4 fruit fly cellular contexts compared by ENCODE assay signal in genomic region chr3L:16483524-16484370, dm6.
TF ChIP-seq lines count a peak whose summit lies in the region.

aos (minus strand) TSS chr3L:16483650.

TF ChIP-seq in whole organism, adult, 20 proteins besides CTCF, POLR2A, EP300 and RAD21 (continued from another document):
- TF ChIP-seq Hr96 (GFP tag; optimal IDR thresholded peaks at IDR 0.05; lab: Kevin White, UChicago), result no peak
TF ChIP-seq in whole organism, adult: peak in this region for 9.

TF ChIP-seq in whole organism, embryonic, 481 proteins besides CTCF, POLR2A, EP300 and RAD21 (continued from another document and continues in another):
- TF ChIP-seq CG2199 (GFP tag; IDR thresholded peaks at IDR 0.05; lab: Robert Waterston, UW) (peak; percentile 75; the same call in 2 of the 3 replicates), Med (GFP tag; lab: Kevin White, UChicago) (peak; percentile 91), sima (GFP tag; optimal IDR thresholded peaks at IDR 0.05; lab: Kevin White, UChicago) (no peak), H15 (GFP tag; IDR thresholded peaks at IDR 0.05; lab: Robert Waterston, UW) (peak; percentile 59; the same call in 1 of the 3 replicates), HLH4C (GFP tag; IDR thresholded peaks at IDR 0.05; lab: Robert Waterston, UW; ENCODE audit: partially characterized antibody) (no peak), kay (GFP tag; optimal IDR thresholded peaks at IDR 0.05; lab: Kevin White, UChicago) (peak; percentile 55), D19A (tag; optimal IDR thresholded peaks at IDR 0.05; lab: Kevin White, UChicago) (peak; percentile 91), CG10209 (GFP tag; optimal IDR thresholded peaks at IDR 0.05; lab: Kevin White, UChicago) (peak; percentile 93), usp (GFP tag; optimal IDR thresholded peaks at IDR 0.05; lab: Kevin White, UChicago) (no peak), CG12236 (GFP tag; optimal IDR thresholded peaks at IDR 0.05; lab: Kevin White, UChicago) (no peak), CG5245 (GFP tag; optimal IDR thresholded peaks at IDR 0.05; lab: Kevin White, UChicago) (peak; percentile 75), CG4424 (GFP tag; optimal IDR thresholded peaks at IDR 0.05; lab: Kevin White, UChicago) (peak; percentile 94), Ravus (GFP tag; IDR thresholded peaks at IDR 0.05; lab: Robert Waterston, UW) (no peak; the same call in 1 of the 2 replicates), CG4404 (GFP tag; IDR thresholded peaks at IDR 0.05; lab: Robert Waterston, UW) (peak; percentile 92), CG31365 (tag; optimal IDR thresholded peaks at IDR 0.05; lab: Kevin White, UChicago) (no peak), kni (GFP tag; optimal IDR thresholded peaks at IDR 0.05; lab: Kevin White, UChicago) (peak; percentile 41), CG33213 (GFP tag; optimal IDR thresholded peaks at IDR 0.05; lab: Kevin White, UChicago) (peak; percentile 4), HmgZ (tag; optimal IDR thresholded peaks at IDR 0.05; lab: Kevin White, UChicago) (peak; percentile 6), CG12104 (GFP tag; optimal IDR thresholded peaks at IDR 0.05; lab: Kevin White, UChicago) (peak; percentile 93), pzg (GFP tag; optimal IDR thresholded peaks at IDR 0.05; lab: Kevin White, UChicago) (no peak), Xrp1 (GFP tag; IDR thresholded peaks at IDR 0.05; lab: Robert Waterston, UW) (peak; percentile 93), cg (GFP tag; optimal IDR thresholded peaks at IDR 0.05; lab: Kevin White, UChicago) (peak; percentile 64), Side (GFP tag; optimal IDR thresholded peaks at IDR 0.05; lab: Kevin White, UChicago) (peak; percentile 47), phol (tag; optimal IDR thresholded peaks at IDR 0.05; lab: Kevin White, UChicago) (peak; percentile 94), Scr (GFP tag; IDR thresholded peaks at IDR 0.05; lab: Robert Waterston, UW; ENCODE audit: partially characterized antibody) (0 out of 2 replicates have a peak, but pooled peaks have one; percentile 9), CG10321 (GFP tag; IDR thresholded peaks at IDR 0.05; lab: Robert Waterston, UW) (no peak), sd (tag; optimal IDR thresholded peaks at IDR 0.05; lab: Kevin White, UChicago) (peak; percentile 77), CG14965 (GFP tag; optimal IDR thresholded peaks at IDR 0.05; lab: Kevin White, UChicago; ENCODE audit: borderline replicate concordance) (no peak), grn (GFP tag; optimal IDR thresholded peaks at IDR 0.05; lab: Kevin White, UChicago) (no peak), Camta (GFP tag; optimal IDR thresholded peaks at IDR 0.05; lab: Kevin White, UChicago) (peak; percentile 5), seq (GFP tag; IDR thresholded peaks at IDR 0.05; lab: Robert Waterston, UW) (peak; percentile 76), bsh (GFP tag; optimal IDR thresholded peaks at IDR 0.05; lab: Kevin White, UChicago) (peak; percentile 85 to 89), Sox102F (GFP tag; optimal IDR thresholded peaks at IDR 0.05; lab: Kevin White, UChicago) (peak; percentile 88), Xbp1 (GFP tag; optimal IDR thresholded peaks at IDR 0.05; lab: Kevin White, UChicago) (peak; percentile 88), row (GFP tag; IDR thresholded peaks at IDR 0.05; lab: Robert Waterston, UW) (peak; percentile 92), cato (GFP tag; optimal IDR thresholded peaks at IDR 0.05; lab: Kevin White, UChicago; ENCODE audit: borderline replicate concordance) (peak; percentile 85), CG7556 (GFP tag; optimal IDR thresholded peaks at IDR 0.05; lab: Kevin White, UChicago) (peak; percentile 99), CG8281 (tag; optimal IDR thresholded peaks at IDR 0.05; lab: Kevin White, UChicago) (peak; percentile 66), CG8924 (tag; optimal IDR thresholded peaks at IDR 0.05; lab: Kevin White, UChicago) (peak; percentile 97), Hmr (GFP tag; optimal IDR thresholded peaks at IDR 0.05; lab: Kevin White, UChicago) (peak; percentile 89), peb (GFP tag; IDR thresholded peaks at IDR 0.05; lab: Robert Waterston, UW) (peak; percentile 23; the same call in 1 of the 2 replicates), CG2678 (tag; optimal IDR thresholded peaks at IDR 0.05; lab: Kevin White, UChicago) (peak; percentile 95)

TF ChIP-seq in whole organism, prepupa, 60 proteins besides CTCF, POLR2A, EP300 and RAD21 (continued from another document):
- TF ChIP-seq CG3919 (GFP tag; optimal IDR thresholded peaks at IDR 0.05; lab: Kevin White, UChicago) (peak; percentile 96), Sox102F (GFP tag; optimal IDR thresholded peaks at IDR 0.05; lab: Kevin White, UChicago) (peak; percentile 83), spab (GFP tag; optimal IDR thresholded peaks at IDR 0.05; lab: Kevin White, UChicago) (peak; percentile 91), CG4318 (GFP tag; optimal IDR thresholded peaks at IDR 0.05; lab: Kevin White, UChicago) (peak; percentile 94), Hr4 (GFP tag; optimal IDR thresholded peaks at IDR 0.05; lab: Kevin White, UChicago) (peak; percentile 88), eg (GFP tag; IDR thresholded peaks at IDR 0.05; lab: Robert Waterston, UW) (peak; percentile 75; the same call in 2 of the 3 replicates), pdm3 (GFP tag; optimal IDR thresholded peaks at IDR 0.05; lab: Kevin White, UChicago) (peak; percentile 84), Sox15 (GFP tag; optimal IDR thresholded peaks at IDR 0.05; lab: Kevin White, UChicago) (peak; percentile 87), svp (GFP tag; lab: Kevin White, UChicago) (peak; percentile 80), CG10631 (GFP tag; optimal IDR thresholded peaks at IDR 0.05; lab: Kevin White, UChicago) (peak; percentile 95), Lpt (GFP tag; optimal IDR thresholded peaks at IDR 0.05; lab: Kevin White, UChicago) (peak; percentile 88), dsx (GFP tag; optimal IDR thresholded peaks at IDR 0.05; lab: Kevin White, UChicago; ENCODE audit: poor library complexity, severe bottlenecking) (peak; percentile 86), lz (GFP tag; optimal IDR thresholded peaks at IDR 0.05; lab: Kevin White, UChicago) (peak; percentile 87), CG6792 (GFP tag; optimal IDR thresholded peaks at IDR 0.05; lab: Kevin White, UChicago) (peak; percentile 92), Eip78C (GFP tag; lab: Kevin White, UChicago) (peak; percentile 43), Eip75B (GFP tag; optimal IDR thresholded peaks at IDR 0.05; lab: Kevin White, UChicago) (peak; percentile 71), achi (GFP tag; optimal IDR thresholded peaks at IDR 0.05; lab: Kevin White, UChicago) (peak; percentile 93), Ets21C (GFP tag; optimal IDR thresholded peaks at IDR 0.05; lab: Kevin White, UChicago) (peak; percentile 64), esn (GFP tag; optimal IDR thresholded peaks at IDR 0.05; lab: Kevin White, UChicago) (peak; percentile 94), CG32006 (GFP tag; optimal IDR thresholded peaks at IDR 0.05; lab: Kevin White, UChicago) (peak; percentile 98), Blimp-1 (GFP tag; optimal IDR thresholded peaks at IDR 0.05; lab: Kevin White, UChicago) (peak; percentile 78), CG10669 (GFP tag; optimal IDR thresholded peaks at IDR 0.05; lab: Kevin White, UChicago) (peak; percentile 85), Eip93F (GFP tag; optimal IDR thresholded peaks at IDR 0.05; lab: Kevin White, UChicago) (no peak), CG31627 (GFP tag; optimal IDR thresholded peaks at IDR 0.05; lab: Kevin White, UChicago) (peak; percentile 77), acj6 (GFP tag; optimal IDR thresholded peaks at IDR 0.05; lab: Kevin White, UChicago) (peak; percentile 94), CG8119 (GFP tag; IDR thresholded peaks at IDR 0.05; lab: Robert Waterston, UW) (peak; percentile 95), CG8319 (GFP tag; optimal IDR thresholded peaks at IDR 0.05; lab: Kevin White, UChicago) (peak; percentile 72), CG16779 (tag; optimal IDR thresholded peaks at IDR 0.05; lab: Kevin White, UChicago) (peak; percentile 75), CG11294 (GFP tag; IDR thresholded peaks at IDR 0.05; lab: Robert Waterston, UW) (peak; percentile 74; the same call in 1 of the 2 replicates), CG11902 (GFP tag; optimal IDR thresholded peaks at IDR 0.05; lab: Kevin White, UChicago) (peak; percentile 85), topi (GFP tag; optimal IDR thresholded peaks at IDR 0.05; lab: Kevin White, UChicago) (peak; percentile 77), CG8632 (GFP tag; optimal IDR thresholded peaks at IDR 0.05; lab: Kevin White, UChicago) (peak; percentile 97), CG34406 (GFP tag; optimal IDR thresholded peaks at IDR 0.05; lab: Kevin White, UChicago) (peak; percentile 96), Met (GFP tag; optimal IDR thresholded peaks at IDR 0.05; lab: Kevin White, UChicago) (peak; percentile 80), Hr39 (GFP tag; optimal IDR thresholded peaks at IDR 0.05; lab: Kevin White, UChicago) (peak; percentile 78), Hr38 (GFP tag; optimal IDR thresholded peaks at IDR 0.05; lab: Kevin White, UChicago) (no peak), CG15336 (GFP tag; IDR thresholded peaks at IDR 0.05; lab: Robert Waterston, UW) (peak; percentile 92; the same call in 1 of the 2 replicates), Gug (GFP tag; IDR thresholded peaks at IDR 0.05; lab: Robert Waterston, UW) (peak; percentile 80), CG9139 (GFP tag; optimal IDR thresholded peaks at IDR 0.05; lab: Kevin White, UChicago) (peak; percentile 19), Sox14 (GFP tag; optimal IDR thresholded peaks at IDR 0.05; lab: Kevin White, UChicago) (peak; percentile 76), dac (GFP tag; optimal IDR thresholded peaks at IDR 0.05; lab: Kevin White, UChicago) (peak; percentile 83)

TF ChIP-seq in whole organism, wandering third instar larva, 38 proteins besides CTCF, POLR2A, EP300 and RAD21 (continued from another document):
- peak; percentile 54 for TF ChIP-seq Dfd (GFP tag; optimal IDR thresholded peaks at IDR 0.05; lab: Kevin White, UChicago)
- peak; percentile 96 for TF ChIP-seq Sp1 (GFP tag; optimal IDR thresholded peaks at IDR 0.05; lab: Kevin White, UChicago)
- peak; percentile 4 for TF ChIP-seq CG32264 (GFP tag; optimal IDR thresholded peaks at IDR 0.05; lab: Kevin White, UChicago)
- no peak for TF ChIP-seq pan (optimal IDR thresholded peaks at IDR 0.05; lab: Kevin White, UChicago)
- peak; percentile 94 for TF ChIP-seq HLH106 (tag; optimal IDR thresholded peaks at IDR 0.05; lab: Kevin White, UChicago)
- TF ChIP-seq fru (GFP tag; optimal IDR thresholded peaks at IDR 0.05; lab: Kevin White, UChicago), result peak; percentile 52
- TF ChIP-seq br (GFP tag; optimal IDR thresholded peaks at IDR 0.05; lab: Kevin White, UChicago), result peak; percentile 70
- TF ChIP-seq foxo (GFP tag; optimal IDR thresholded peaks at IDR 0.05; lab: Kevin White, UChicago), result peak in 1 of 2 experiments; percentile 93
- peak; percentile 62 for TF ChIP-seq CG9705 (GFP tag; optimal IDR thresholded peaks at IDR 0.05; lab: Kevin White, UChicago)
- peak; percentile 90 for TF ChIP-seq psq (GFP tag; optimal IDR thresholded peaks at IDR 0.05; lab: Kevin White, UChicago)
- no peak for TF ChIP-seq Dif (GFP tag; optimal IDR thresholded peaks at IDR 0.05; lab: Kevin White, UChicago; ENCODE audit: partially characterized antibody)
- no peak for TF ChIP-seq woc (GFP tag; optimal IDR thresholded peaks at IDR 0.05; lab: Kevin White, UChicago)
- peak; percentile 74 for TF ChIP-seq h (GFP tag; optimal IDR thresholded peaks at IDR 0.05; lab: Kevin White, UChicago)
- peak; percentile 71 for TF ChIP-seq ey (GFP tag; optimal IDR thresholded peaks at IDR 0.05; lab: Kevin White, UChicago)
- TF ChIP-seq CrebA (GFP tag; optimal IDR thresholded peaks at IDR 0.05; lab: Kevin White, UChicago; ENCODE audit: borderline replicate concordance), result no peak
- TF ChIP-seq N (GFP tag; optimal IDR thresholded peaks at IDR 0.05; lab: Kevin White, UChicago), result no peak
- TF ChIP-seq tai (GFP tag; optimal IDR thresholded peaks at IDR 0.05; lab: Kevin White, UChicago), result no peak
TF ChIP-seq in whole organism, wandering third instar larva: peak in this region for 24.
